Worm (Caenorhabditis elegans) whole organism, L4 larva: Measurements from ENCODE around the gene flp-7.

Experiments
- D1046.2 ChIP-seq: fragments of 200-800 bp; sonication (Bioruptor generic); IDR thresholded peaks from 2 replicates; pipeline ENCODE4 v1.3.6; 2022; ENCODE audit warnings: missing genetic modification characterization, missing compliant biosample characterization
- F10B5.3 ChIP-seq: sonication (generic microtip); optimal IDR thresholded peaks from 2 replicates; lab custom pipeline; 2016; ENCODE audit warnings: mild to moderate bottlenecking, missing genetic modification characterization, missing compliant biosample characterization
- R02D3.7 ChIP-seq: fragments of 150-350 bp; sonication (generic microtip); optimal IDR thresholded peaks from 3 replicates; lab custom pipeline; 2014; ENCODE audit warnings: missing biosample characterization, missing genetic modification characterization
- Y48G9A.11 ChIP-seq: fragments of 200-800 bp; sonication (Bioruptor generic); IDR thresholded peaks from 2 replicates; pipeline ENCODE4 v1.3.6; 2022; ENCODE audit warnings: missing genetic modification reagents, missing genetic modification characterization, missing compliant biosample characterization
- aha-1 ChIP-seq: fragments of 150-350 bp; peaks from one replicate; lab custom pipeline; 2014; ENCODE audit warnings: missing biosample characterization, missing genetic modification characterization
- ama-1 ChIP-seq: fragments of 150-350 bp; optimal IDR thresholded peaks from 2 replicates; lab custom pipeline; 2014; ENCODE audit warnings: inconsistent platforms, mixed read lengths
- arid-1 ChIP-seq: fragments of 200-800 bp; sonication (Bioruptor generic); conservative IDR thresholded peaks from 2 replicates; pipeline ENCODE4 v1.3.6; 2022; ENCODE audit warnings: missing genetic modification reagents, missing genetic modification characterization, missing compliant biosample characterization
- ceh-44 ChIP-seq: fragments of 200-800 bp; sonication (Bioruptor generic); IDR thresholded peaks from 2 replicates; pipeline ENCODE4 v1.3.6; 2022; ENCODE audit warnings: missing genetic modification reagents, missing genetic modification characterization, missing compliant biosample characterization
- ceh-82 ChIP-seq: sonication (generic microtip); optimal IDR thresholded peaks from 2 replicates; lab custom pipeline; 2017; ENCODE audit warnings: missing biosample characterization, missing genetic modification characterization
- daf-12 ChIP-seq: fragments of 150-350 bp; optimal IDR thresholded peaks from 2 replicates; lab custom pipeline; 2014; ENCODE audit warnings: missing biosample characterization, missing genetic modification reagents, missing genetic modification characterization
- daf-16 ChIP-seq, 3 experiments: sonication (generic microtip); optimal IDR thresholded peaks; 2 replicates each; lab custom pipeline; 2016 to 2017; ENCODE audit warnings: missing genetic modification characterization in 3 of 3, missing genetic modification reagents in 3 of 3, mild to moderate bottlenecking in 2 of 3, missing compliant biosample characterization in 2 of 3, missing biosample characterization in 1 of 3, moderate library complexity in 1 of 3
- dmd-9 ChIP-seq: fragments of 200-800 bp; sonication (Bioruptor generic); IDR thresholded peaks from 2 replicates; pipeline ENCODE4 v1.3.6; 2022; ENCODE audit warnings: missing genetic modification reagents, missing genetic modification characterization, missing compliant biosample characterization
- dpl-1 ChIP-seq: fragments of 150-350 bp; optimal IDR thresholded peaks from 2 replicates; lab custom pipeline; 2014; ENCODE audit warnings: missing biosample characterization, missing genetic modification reagents, missing genetic modification characterization
- duxl-1 ChIP-seq: sonication (generic microtip); optimal IDR thresholded peaks from 2 replicates; lab custom pipeline; 2016; ENCODE audit warnings: mild to moderate bottlenecking, missing genetic modification characterization, moderate library complexity, missing compliant biosample characterization; ENCODE audit not compliant: poor library complexity
- dve-1 ChIP-seq: sonication (generic microtip); optimal IDR thresholded peaks from 2 replicates; lab custom pipeline; 2017; ENCODE audit warnings: antibody characterized with exemption, mild to moderate bottlenecking, missing genetic modification characterization, missing compliant biosample characterization; ENCODE audit not compliant: insufficient read depth
- fos-1 ChIP-seq: fragments of 150-350 bp; optimal IDR thresholded peaks from 2 replicates; lab custom pipeline; 2014; ENCODE audit warnings: missing biosample characterization, missing genetic modification characterization
- gei-8 ChIP-seq: fragments of 200-800 bp; sonication (Bioruptor generic); optimal IDR thresholded peaks from 2 replicates; lab custom pipeline; 2018; ENCODE audit warnings: mild to moderate bottlenecking, missing genetic modification characterization, missing compliant biosample characterization
- hif-1 ChIP-seq, 2 experiments: sonication (generic microtip); optimal IDR thresholded peaks; 2 replicates each; lab custom pipeline; 2016 to 2017; ENCODE audit warnings: missing compliant biosample characterization in 2 of 2, missing genetic modification characterization in 2 of 2, missing genetic modification reagents in 2 of 2, missing genotype in 2 of 2, mild to moderate bottlenecking in 1 of 2
- hlh-30 ChIP-seq: sonication (generic microtip); optimal IDR thresholded peaks from 2 replicates; lab custom pipeline; 2017; ENCODE audit warnings: antibody characterized with exemption, mild to moderate bottlenecking, missing genetic modification characterization, missing compliant biosample characterization; ENCODE audit not compliant: insufficient read depth
- hmg-1.1 ChIP-seq: fragments of 200-800 bp; sonication (Bioruptor generic); IDR thresholded peaks from 2 replicates; pipeline ENCODE4 v1.3.6; 2022; ENCODE audit warnings: missing genetic modification reagents, missing genetic modification characterization, missing compliant biosample characterization
- lin-1 ChIP-seq: fragments of 200-800 bp; sonication (Bioruptor generic); IDR thresholded peaks from 2 replicates; pipeline ENCODE4 v1.3.6; 2022; ENCODE audit warnings: missing genetic modification reagents, missing genetic modification characterization, missing compliant biosample characterization
- lin-15B ChIP-seq: fragments of 150-350 bp; sonication (generic microtip); optimal IDR thresholded peaks from 3 replicates; lab custom pipeline; 2014; ENCODE audit warnings: missing biosample characterization, missing genetic modification characterization
- lsy-2 ChIP-seq, 2 experiments: fragments of 150-350 bp in 1 of 2; sonication (generic microtip) in 1 of 2; optimal IDR thresholded peaks; 2 replicates each; lab custom pipeline; 2014 to 2017; ENCODE audit warnings: missing biosample characterization in 2 of 2, missing genetic modification characterization in 2 of 2
- mdt-29 ChIP-seq: fragments of 200-800 bp; sonication (Bioruptor generic); IDR thresholded peaks from 2 replicates; pipeline ENCODE4 v1.3.6; 2022; ENCODE audit warnings: missing genetic modification reagents, missing genetic modification characterization, missing compliant biosample characterization
- mes-2 ChIP-seq: sonication (generic microtip); optimal IDR thresholded peaks from 2 replicates; lab custom pipeline; 2016; ENCODE audit warnings: missing genotype, mild to moderate bottlenecking, missing genetic modification characterization, missing compliant biosample characterization; ENCODE audit not compliant: poor library complexity, severe bottlenecking
- nhr-11 ChIP-seq: fragments of 150-350 bp; optimal IDR thresholded peaks from 2 replicates; lab custom pipeline; 2014; ENCODE audit warnings: missing biosample characterization, missing genetic modification characterization
- nhr-111 ChIP-seq: fragments of 200-800 bp; sonication (Bioruptor generic); optimal IDR thresholded peaks from 2 replicates; lab custom pipeline; 2018; ENCODE audit warnings: mild to moderate bottlenecking, missing genetic modification characterization, missing compliant biosample characterization
- nhr-28 ChIP-seq: fragments of 150-350 bp; optimal IDR thresholded peaks from 2 replicates; lab custom pipeline; 2014; ENCODE audit warnings: missing biosample characterization, missing genetic modification characterization
- nhr-41 ChIP-seq: fragments of 200-800 bp; sonication (Bioruptor generic); IDR thresholded peaks from 2 replicates; pipeline ENCODE4 v1.3.6; 2022; ENCODE audit warnings: missing genetic modification reagents, missing genetic modification characterization, missing compliant biosample characterization
- nhr-42 ChIP-seq: fragments of 200-800 bp; sonication (Bioruptor generic); IDR thresholded peaks from 2 replicates; pipeline ENCODE4 v1.3.6; 2022; ENCODE audit warnings: missing genetic modification characterization, missing compliant biosample characterization
- nhr-48 ChIP-seq: sonication (generic microtip); optimal IDR thresholded peaks from 2 replicates; lab custom pipeline; 2016; ENCODE audit warnings: mild to moderate bottlenecking, missing genetic modification characterization, missing compliant biosample characterization
- nhr-6 ChIP-seq: fragments of 150-350 bp; optimal IDR thresholded peaks from 2 replicates; lab custom pipeline; 2014; ENCODE audit warnings: missing biosample characterization, missing genetic modification characterization
- nhr-76 ChIP-seq: fragments of 150-350 bp; optimal IDR thresholded peaks from 2 replicates; lab custom pipeline; 2014; ENCODE audit warnings: missing biosample characterization, missing genetic modification characterization
- nhr-77 ChIP-seq: fragments of 150-350 bp; optimal IDR thresholded peaks from 2 replicates; lab custom pipeline; 2014; ENCODE audit warnings: missing biosample characterization, missing genetic modification characterization
- php-3 ChIP-seq: fragments of 200-800 bp; sonication (Bioruptor generic); IDR thresholded peaks from 2 replicates; pipeline ENCODE4 v1.3.6; 2022; ENCODE audit warnings: missing genetic modification reagents, missing genetic modification characterization, missing compliant biosample characterization
- pqm-1 ChIP-seq: sonication (generic microtip); optimal IDR thresholded peaks from 2 replicates; lab custom pipeline; 2017; ENCODE audit warnings: missing biosample characterization, missing genetic modification characterization
- rbr-2 ChIP-seq: sonication (generic microtip); optimal IDR thresholded peaks from 2 replicates; lab custom pipeline; 2016; ENCODE audit warnings: missing genotype, missing genetic modification characterization, missing compliant biosample characterization
- saeg-2 ChIP-seq: fragments of 200-800 bp; sonication (Bioruptor generic); IDR thresholded peaks from 2 replicates; pipeline ENCODE4 v1.3.6; 2022; ENCODE audit warnings: missing genetic modification reagents, missing genetic modification characterization, missing compliant biosample characterization
- sdz-12 ChIP-seq: fragments of 200-800 bp; sonication (Bioruptor generic); optimal IDR thresholded peaks from 2 replicates; lab custom pipeline; 2018; ENCODE audit warnings: mild to moderate bottlenecking, missing genetic modification characterization, missing compliant biosample characterization
- set-16 ChIP-seq: fragments of 200-800 bp; sonication (Bioruptor generic); IDR thresholded peaks from 2 replicates; pipeline ENCODE4 v1.3.6; 2022; ENCODE audit warnings: missing genetic modification reagents, missing genetic modification characterization, missing compliant biosample characterization
- skn-1 ChIP-seq: fragments of 150-350 bp; optimal IDR thresholded peaks from 2 replicates; lab custom pipeline; 2014; ENCODE audit warnings: missing biosample characterization, missing genetic modification characterization
- snpc-1.2 ChIP-seq: fragments of 200-800 bp; sonication (Bioruptor generic); IDR thresholded peaks from 2 replicates; pipeline ENCODE4 v1.3.6; 2022; ENCODE audit warnings: missing genetic modification reagents, missing genetic modification characterization, missing compliant biosample characterization
- spr-3 ChIP-seq: fragments of 200-800 bp; sonication (Bioruptor generic); optimal IDR thresholded peaks from 2 replicates; lab custom pipeline; 2018; ENCODE audit warnings: mild to moderate bottlenecking, missing genetic modification characterization, missing compliant biosample characterization
- tag-97 ChIP-seq: fragments of 200-800 bp; sonication (Bioruptor generic); IDR thresholded peaks from 2 replicates; pipeline ENCODE4 v1.3.6; 2022; ENCODE audit warnings: missing genetic modification characterization, missing compliant biosample characterization
- tra-1 ChIP-seq: fragments of 200-800 bp; sonication (Bioruptor generic); IDR thresholded peaks from 2 replicates; pipeline ENCODE4 v1.3.6; 2022; ENCODE audit warnings: missing genetic modification reagents, missing genetic modification characterization, missing compliant biosample characterization
- unc-62 ChIP-seq, 3 experiments: fragments of 150-350 bp in 1 of 3; sonication (generic microtip); optimal IDR thresholded peaks in 2 of 3; peaks in 1 of 3; 1 replicate in 1 of 3; 2 replicates in 2 of 3; lab custom pipeline; 2014 to 2017; ENCODE audit warnings: missing biosample characterization in 3 of 3, missing genetic modification characterization in 3 of 3, missing genetic modification reagents in 3 of 3, missing genotype in 1 of 3
- vab-7 ChIP-seq: fragments of 200-800 bp; sonication (Bioruptor generic); IDR thresholded peaks from 2 replicates; pipeline ENCODE4 v1.3.6; 2022; ENCODE audit warnings: missing genetic modification reagents, missing genetic modification characterization, missing compliant biosample characterization
- zfp-2 ChIP-seq: sonication (generic microtip); optimal IDR thresholded peaks from 2 replicates; lab custom pipeline; 2016; ENCODE audit warnings: mild to moderate bottlenecking, missing genetic modification characterization, missing compliant biosample characterization
- ztf-11 ChIP-seq: fragments of 150-350 bp; optimal IDR thresholded peaks from 2 replicates; lab custom pipeline; 2014; ENCODE audit warnings: missing biosample characterization, missing genetic modification characterization

flp-7 gene

DNA sequence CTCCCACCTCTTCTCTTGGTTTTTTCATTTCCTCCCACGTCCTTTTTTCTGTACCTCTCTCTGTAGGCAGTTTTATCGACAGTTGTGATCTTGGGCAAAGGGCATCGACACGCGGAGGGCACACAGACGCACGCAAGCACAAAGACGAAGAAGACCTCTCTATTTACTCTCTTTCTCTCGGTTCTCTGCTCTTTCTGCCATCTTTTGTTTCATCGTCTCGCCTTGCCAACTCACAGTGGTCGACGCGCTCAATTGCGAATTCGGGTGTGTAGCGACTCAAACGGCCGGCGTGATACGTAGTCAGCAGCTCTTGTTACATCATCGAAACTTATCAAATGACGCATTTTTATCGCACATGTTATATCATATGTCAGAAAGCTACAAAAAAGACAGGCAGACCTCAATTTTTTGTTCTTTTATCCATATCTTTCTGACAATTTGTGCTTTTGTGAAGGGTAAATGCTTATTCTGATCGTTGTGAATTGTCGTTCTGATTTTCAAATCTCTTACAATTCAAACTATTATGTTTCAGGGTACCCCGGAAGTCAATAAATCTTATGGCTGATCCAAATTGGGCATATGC lies 44.5 kb upstream of the flp-7 start, which contains the start of gene puf-9 (continued):
- peak; percentile 93 for TF ChIP-seq dmd-9 (GFP tag; lab: Robert Waterston, UW)
- TF ChIP-seq tra-1 (GFP tag; lab: Robert Waterston, UW): peak; percentile 99
- no peak for TF ChIP-seq daf-12 (tag; lab: Kevin White, UChicago)
- peak; percentile 80 for TF ChIP-seq sdz-12 (GFP tag; lab: Kevin White, UChicago)
- TF ChIP-seq nhr-48 (tag; lab: Kevin White, UChicago): peak; percentile 96
- TF ChIP-seq ceh-44 (GFP tag; lab: Robert Waterston, UW): peak; percentile 46; the same call in 1 of the 2 replicates
- no peak for TF ChIP-seq tag-97 (GFP tag; lab: Robert Waterston, UW)
- peak; percentile 100 for TF ChIP-seq dve-1 (tag; lab: Kevin White, UChicago)
- TF ChIP-seq rbr-2: peak; percentile 98
- peak; percentile 96 for TF ChIP-seq nhr-42 (GFP tag; lab: Robert Waterston, UW)
- TF ChIP-seq lin-1 (GFP tag; lab: Robert Waterston, UW): peak; percentile 98
- TF ChIP-seq saeg-2: peak; percentile 98
- TF ChIP-seq lin-15B: peak; percentile 88
- TF ChIP-seq daf-16 (GFP tag; optimal IDR thresholded peaks at IDR 0.05; lab: Kevin White, UChicago): peak; percentile 76 to 94
- peak; percentile 98 for TF ChIP-seq daf-16 (tag; optimal IDR thresholded peaks at IDR 0.05; lab: Kevin White, UChicago)
- TF ChIP-seq snpc-1.2 (GFP tag; lab: Robert Waterston, UW): 0 out of 2 replicates have a peak, but pooled peaks have one; percentile 39
- peak; percentile 69 for TF ChIP-seq ztf-11 (tag; lab: Kevin White, UChicago)
- no peak for TF ChIP-seq Y48G9A.11 (GFP tag; lab: Robert Waterston, UW)
- TF ChIP-seq nhr-111: peak; percentile 72
- peak; percentile 96 for TF ChIP-seq nhr-41 (GFP tag; lab: Robert Waterston, UW)
- TF ChIP-seq nhr-77 (tag; lab: Kevin White, UChicago): peak; percentile 99
- peak; percentile 86 for TF ChIP-seq spr-3 (GFP tag; lab: Kevin White, UChicago)
- peak; percentile 94 for TF ChIP-seq php-3 (GFP tag; lab: Robert Waterston, UW)
- peak; percentile 50 for TF ChIP-seq R02D3.7 (tag; lab: Kevin White, UChicago)
- TF ChIP-seq set-16 (GFP tag; lab: Robert Waterston, UW): peak; percentile 89
- peak; percentile 78 for TF ChIP-seq nhr-76 (tag; lab: Kevin White, UChicago)
- TF ChIP-seq unc-62 (GFP tag; optimal IDR thresholded peaks at IDR 0.05 in 1 of 2; lab: Kevin White, UChicago): peak; percentile 41 to 100
- TF ChIP-seq unc-62 (tag; optimal IDR thresholded peaks at IDR 0.05; lab: Kevin White, UChicago): peak; percentile 25
- peak; percentile 100 for TF ChIP-seq nhr-28 (tag; lab: Kevin White, UChicago)
- TF ChIP-seq ceh-82 (tag; lab: Kevin White, UChicago): no peak
- TF ChIP-seq skn-1 (tag; lab: Kevin White, UChicago): peak; percentile 81
- TF ChIP-seq mdt-29 (GFP tag; lab: Robert Waterston, UW): peak; percentile 94
- TF ChIP-seq hmg-1.1: peak; percentile 99
- TF ChIP-seq ama-1 (lab: Kevin White, UChicago): peak; percentile 87
- TF ChIP-seq D1046.2: peak; percentile 90; the same call in 1 of the 2 replicates
- peak; percentile 74 for TF ChIP-seq duxl-1 (tag; lab: Kevin White, UChicago)
- peak; percentile 92 to 97 for TF ChIP-seq lsy-2 (tag; optimal IDR thresholded peaks at IDR 0.05; lab: Kevin White, UChicago)
- TF ChIP-seq nhr-6 (tag; lab: Kevin White, UChicago): peak; percentile 100
- TF ChIP-seq zfp-2 (tag; lab: Kevin White, UChicago): peak; percentile 99
- peak; percentile 100 for TF ChIP-seq aha-1 (tag; lab: Kevin White, UChicago)
- peak; percentile 79 for TF ChIP-seq fos-1 (tag; lab: Kevin White, UChicago)
- peak; percentile 94 for TF ChIP-seq gei-8 (GFP tag; lab: Kevin White, UChicago)
- peak; percentile 75 to 96 for TF ChIP-seq hif-1 (tag; optimal IDR thresholded peaks at IDR 0.05; lab: Kevin White, UChicago)
- TF ChIP-seq nhr-11: peak; percentile 100
- TF ChIP-seq F10B5.3: peak; percentile 74
- TF ChIP-seq hlh-30 (tag; lab: Kevin White, UChicago): peak; percentile 100
- TF ChIP-seq arid-1 (GFP tag; lab: Robert Waterston, UW): peak; percentile 94
- TF ChIP-seq mes-2: peak; percentile 96
- TF ChIP-seq pqm-1: peak; percentile 89
- TF ChIP-seq vab-7 (GFP tag; lab: Robert Waterston, UW): peak; percentile 78
- TF ChIP-seq dpl-1: peak; percentile 89
